Fruit fly (Drosophila melanogaster) whole organism, embryonic: ENCODE results near the gene Or7a.

Experiments used
- Atf6 ChIP-seq: fragments of 200-800 bp; sonication (Bioruptor generic); IDR thresholded peaks from 2 replicates; pipeline ENCODE4 v1.3.6; 2022; ENCODE audit warnings: missing biosample characterization, missing genetic modification characterization
- Bgb ChIP-seq: fragments of 200-800 bp; sonication (Bioruptor generic); IDR thresholded peaks from 2 replicates; pipeline ENCODE4 v1.3.6; 2022; ENCODE audit warnings: missing biosample characterization, missing genetic modification characterization; ENCODE audit not compliant: partially characterized antibody
- CG11504 ChIP-seq: fragments of 200-800 bp; sonication (Bioruptor generic); optimal IDR thresholded peaks from 3 replicates; lab custom pipeline; 2019; ENCODE audit warnings: missing biosample characterization, mild to moderate bottlenecking, missing genetic modification characterization, moderate library complexity
- CG1233 ChIP-seq: fragments of 200-800 bp; sonication (Bioruptor generic); optimal IDR thresholded peaks from 4 replicates; lab custom pipeline; 2018; ENCODE audit warnings: missing biosample characterization, mild to moderate bottlenecking, missing genetic modification characterization
- CG12391 ChIP-seq: fragments of 200-800 bp; sonication (Bioruptor generic); optimal IDR thresholded peaks from 3 replicates; lab custom pipeline; 2018; ENCODE audit warnings: missing biosample characterization, mild to moderate bottlenecking, missing genetic modification characterization, moderate library complexity
- CG12659 ChIP-seq: fragments of 200-800 bp; sonication (Bioruptor generic); optimal IDR thresholded peaks from 3 replicates; lab custom pipeline; 2017; ENCODE audit warnings: mild to moderate bottlenecking, missing biosample characterization, missing genetic modification reagents, missing genetic modification characterization
- CG12769 ChIP-seq: fragments of 200-800 bp; sonication (Bioruptor generic); optimal IDR thresholded peaks from 2 replicates; lab custom pipeline; 2019; ENCODE audit warnings: missing biosample characterization, mild to moderate bottlenecking, missing genetic modification characterization, moderate library complexity
- CG13123 ChIP-seq: fragments of 200-800 bp; sonication (Bioruptor generic); optimal IDR thresholded peaks from 2 replicates; lab custom pipeline; 2016; ENCODE audit warnings: missing biosample characterization, missing genetic modification characterization
- CG1832 ChIP-seq: fragments of 200-800 bp; sonication (Bioruptor generic); optimal IDR thresholded peaks from 2 replicates; lab custom pipeline; 2017; ENCODE audit warnings: missing biosample characterization, mild to moderate bottlenecking, missing genetic modification characterization, inconsistent platforms
- CG2116 ChIP-seq: fragments of 200-800 bp; sonication (Bioruptor generic); optimal IDR thresholded peaks from 3 replicates; lab custom pipeline; 2018; ENCODE audit warnings: missing biosample characterization, mild to moderate bottlenecking, missing genetic modification characterization
- CG30020 ChIP-seq: fragments of 200-800 bp; optimal IDR thresholded peaks from 2 replicates; lab custom pipeline; 2019; ENCODE audit warnings: missing biosample characterization, mild to moderate bottlenecking, missing genetic modification characterization, moderate library complexity
- CG31365 ChIP-seq: fragments of 200-800 bp; sonication (Bioruptor generic); optimal IDR thresholded peaks from 2 replicates; lab custom pipeline; 2018; ENCODE audit warnings: missing biosample characterization, mild to moderate bottlenecking, missing genetic modification characterization
- CG34376 ChIP-seq: fragments of 200-800 bp; sonication (Bioruptor generic); optimal IDR thresholded peaks from 2 replicates; lab custom pipeline; 2018; ENCODE audit warnings: missing biosample characterization, mild to moderate bottlenecking, missing genetic modification characterization
- CG34422 ChIP-seq: fragments of 200-800 bp; sonication (Bioruptor generic); IDR thresholded peaks from 3 replicates; pipeline ENCODE4 v1.3.6; 2022; ENCODE audit warnings: missing biosample characterization, missing genetic modification characterization
- CG3726 ChIP-seq: fragments of 200-800 bp; sonication (Bioruptor generic); IDR thresholded peaks from 3 replicates; pipeline ENCODE4, ENCODE4 v1.3.6; 2022; ENCODE audit warnings: missing biosample characterization, missing genetic modification characterization
- CG4820 ChIP-seq: fragments of 200-800 bp; sonication (Bioruptor generic); optimal IDR thresholded peaks from 3 replicates; lab custom pipeline; 2016; ENCODE audit warnings: missing biosample characterization, missing genetic modification characterization
- CG6813 ChIP-seq: fragments of 200-800 bp; sonication (Bioruptor generic); optimal IDR thresholded peaks from 2 replicates; lab custom pipeline; 2017; ENCODE audit warnings: missing biosample characterization, missing genetic modification characterization, mild to moderate bottlenecking, moderate library complexity, missing genetic modification reagents
- CG7556 ChIP-seq: fragments of 200-800 bp; sonication (Bioruptor generic); optimal IDR thresholded peaks from 2 replicates; lab custom pipeline; 2017; ENCODE audit warnings: missing biosample characterization, mild to moderate bottlenecking, missing genetic modification characterization
- CG9727 ChIP-seq: fragments of 200-800 bp; sonication (Bioruptor generic); optimal IDR thresholded peaks from 3 replicates; lab custom pipeline; 2017; ENCODE audit warnings: missing biosample characterization, mild to moderate bottlenecking, missing genetic modification characterization
- D ChIP-seq, 2 experiments: fragments of 200-800 bp in 1 of 2; fragments of >200 bp in 1 of 2; sonication (Bioruptor generic) in 1 of 2; optimal IDR thresholded peaks; 2 replicates in 1 of 2; 3 replicates in 1 of 2; lab custom pipeline; 2017; ENCODE audit warnings: mild to moderate bottlenecking in 1 of 2, missing biosample characterization in 1 of 2, missing genetic modification characterization in 1 of 2, missing genetic modification reagents in 1 of 2
- E2f2 ChIP-seq: fragments of 200-800 bp; sonication (Bioruptor generic); IDR thresholded peaks from 2 replicates; pipeline ENCODE4 v1.3.6; 2022; ENCODE audit warnings: missing biosample characterization, missing genetic modification characterization
- Fer2 ChIP-seq: fragments of 200-800 bp; sonication (Bioruptor generic); optimal IDR thresholded peaks from 2 replicates; lab custom pipeline; 2018; ENCODE audit warnings: missing biosample characterization, mild to moderate bottlenecking, missing genetic modification characterization, moderate library complexity
- Hmr ChIP-seq: fragments of 200-800 bp; sonication (Bioruptor generic); optimal IDR thresholded peaks from 3 replicates; lab custom pipeline; 2017; ENCODE audit warnings: mild to moderate bottlenecking, missing biosample characterization, missing genetic modification reagents, missing genetic modification characterization
- Mes4 ChIP-seq: fragments of 200-800 bp; sonication (Bioruptor generic); optimal IDR thresholded peaks from 2 replicates; lab custom pipeline; 2016; ENCODE audit warnings: missing biosample characterization, missing genetic modification characterization
- Mrtf ChIP-seq: fragments of 200-800 bp; sonication (Bioruptor generic); IDR thresholded peaks from 3 replicates; pipeline ENCODE4 v1.3.6; 2022; ENCODE audit warnings: missing biosample characterization, missing genetic modification characterization
- Nf-YA ChIP-seq: fragments of 200-800 bp; sonication (Bioruptor generic); IDR thresholded peaks from 2 replicates; pipeline ENCODE4 v1.3.6; 2022; ENCODE audit warnings: missing biosample characterization, missing genetic modification characterization
- Tbp ChIP-seq: fragments of >200 bp; optimal IDR thresholded peaks from 2 replicates; lab custom pipeline; 2018; ENCODE audit warnings: missing biosample characterization, missing genetic modification characterization
- bsh ChIP-seq, 2 experiments: fragments of 200-800 bp; sonication (Bioruptor generic); optimal IDR thresholded peaks; 2 replicates each; lab custom pipeline; 2017 to 2018; ENCODE audit warnings: mild to moderate bottlenecking in 2 of 2, missing biosample characterization in 2 of 2, missing genetic modification characterization in 2 of 2, moderate library complexity in 1 of 2
- cato ChIP-seq: fragments of 200-800 bp; sonication (Bioruptor generic); optimal IDR thresholded peaks from 2 replicates; lab custom pipeline; 2016; ENCODE audit warnings: missing biosample characterization, missing genetic modification characterization, borderline replicate concordance
- ci ChIP-seq: fragments of 200-800 bp; sonication (Bioruptor generic); IDR thresholded peaks from 3 replicates; pipeline ENCODE4 v1.3.6; 2022; ENCODE audit warnings: missing biosample characterization, missing genetic modification characterization
- dan ChIP-seq: fragments of 200-800 bp; sonication (Bioruptor generic); IDR thresholded peaks from 2 replicates; pipeline ENCODE4 v1.3.6; 2022; ENCODE audit warnings: missing biosample characterization, missing genetic modification characterization
- eve ChIP-seq, 2 experiments: fragments of >200 bp; optimal IDR thresholded peaks; 2 replicates each; lab custom pipeline; 2017; ENCODE audit warnings: missing biosample characterization in 2 of 2, missing genetic modification characterization in 2 of 2
- grau ChIP-seq: fragments of 200-800 bp; optimal IDR thresholded peaks from 3 replicates; lab custom pipeline; 2019; ENCODE audit warnings: missing biosample characterization, mild to moderate bottlenecking, missing genetic modification characterization, moderate library complexity
- hbn ChIP-seq: fragments of 200-800 bp; sonication (Bioruptor generic); IDR thresholded peaks from 2 replicates; pipeline ENCODE4 v1.3.6; 2022; ENCODE audit warnings: missing biosample characterization, missing genetic modification characterization; ENCODE audit not compliant: partially characterized antibody
- hkb ChIP-seq, 2 experiments: fragments of 200-800 bp in 1 of 2; fragments of >200 bp in 1 of 2; sonication (Bioruptor generic) in 1 of 2; IDR thresholded peaks in 1 of 2; optimal IDR thresholded peaks in 1 of 2; 2 replicates each; pipeline versions ENCODE4 v1.3.6 to Lab custom; 2017 to 2022; ENCODE audit warnings: missing biosample characterization in 1 of 2, missing genetic modification characterization in 1 of 2
- inv ChIP-seq: fragments of 200-800 bp; sonication (Bioruptor generic); IDR thresholded peaks from 2 replicates; pipeline ENCODE4 v1.3.6; 2022; ENCODE audit warnings: missing biosample characterization, missing genetic modification characterization; ENCODE audit not compliant: partially characterized antibody
- kah ChIP-seq: fragments of 200-800 bp; sonication (Bioruptor generic); optimal IDR thresholded peaks from 2 replicates; lab custom pipeline; 2018; ENCODE audit warnings: missing biosample characterization, mild to moderate bottlenecking, missing genetic modification characterization
- klu ChIP-seq: fragments of 200-800 bp; sonication (Bioruptor generic); IDR thresholded peaks from 2 replicates; pipeline ENCODE4 v1.3.6; 2022; ENCODE audit warnings: missing biosample characterization, missing genetic modification characterization
- knrl ChIP-seq: fragments of 200-800 bp; sonication (Bioruptor generic); IDR thresholded peaks from 3 replicates; pipeline ENCODE4 v1.3.6; 2022; ENCODE audit warnings: missing biosample characterization, missing genetic modification characterization; ENCODE audit not compliant: partially characterized antibody
- lola ChIP-seq, 3 experiments: fragments of >200 bp in 2 of 3; fragments of 200-800 bp in 1 of 3; sonication (Bioruptor generic) in 1 of 3; optimal IDR thresholded peaks; 2 replicates each; lab custom pipeline; 2017 to 2019; ENCODE audit warnings: missing biosample characterization in 3 of 3, missing genetic modification characterization in 3 of 3, mild to moderate bottlenecking in 1 of 3, moderate library complexity in 1 of 3
- pan ChIP-seq, 4 experiments: fragments of >200 bp in 3 of 4; fragments of 200-800 bp in 1 of 4; sonication (Bioruptor generic) in 1 of 4; optimal IDR thresholded peaks in 3 of 4; IDR thresholded peaks in 1 of 4; 2 replicates each; pipeline versions ENCODE4 v1.3.6 to Lab custom; 2017 to 2022; ENCODE audit warnings: missing biosample characterization in 2 of 4, missing genetic modification characterization in 2 of 4, mixed read lengths in 1 of 4
- pho ChIP-seq: fragments of 200-800 bp; sonication (Bioruptor generic); optimal IDR thresholded peaks from 2 replicates; lab custom pipeline; 2016; ENCODE audit warnings: missing biosample characterization, missing genetic modification characterization
- sob ChIP-seq: fragments of 200-800 bp; sonication (Bioruptor generic); IDR thresholded peaks from 2 replicates; pipeline ENCODE4 v1.3.6; 2022; ENCODE audit warnings: missing biosample characterization, missing genetic modification characterization
- sug ChIP-seq: fragments of 200-800 bp; optimal IDR thresholded peaks from 2 replicates; lab custom pipeline; 2019; ENCODE audit warnings: missing biosample characterization, mild to moderate bottlenecking, missing genetic modification characterization, moderate library complexity
- tll ChIP-seq, 2 experiments: fragments of 200-800 bp in 1 of 2; fragments of >200 bp in 1 of 2; sonication (Bioruptor generic) in 1 of 2; optimal IDR thresholded peaks; 2 replicates each; lab custom pipeline; 2017 to 2019; ENCODE audit warnings: missing biosample characterization in 2 of 2, missing genetic modification characterization in 2 of 2, mild to moderate bottlenecking in 1 of 2, moderate library complexity in 1 of 2
- tna ChIP-seq: fragments of 200-800 bp; sonication (Bioruptor generic); IDR thresholded peaks from 2 replicates; pipeline ENCODE4 v1.3.6; 2022; ENCODE audit warnings: missing biosample characterization, missing genetic modification characterization; ENCODE audit not compliant: partially characterized antibody
- ttk ChIP-seq: fragments of 200-800 bp; sonication (Bioruptor generic); IDR thresholded peaks from 2 replicates; pipeline ENCODE4 v2.1.2; 2022; ENCODE audit warnings: missing biosample characterization, missing genetic modification characterization

Gene Or7a

DNA sequence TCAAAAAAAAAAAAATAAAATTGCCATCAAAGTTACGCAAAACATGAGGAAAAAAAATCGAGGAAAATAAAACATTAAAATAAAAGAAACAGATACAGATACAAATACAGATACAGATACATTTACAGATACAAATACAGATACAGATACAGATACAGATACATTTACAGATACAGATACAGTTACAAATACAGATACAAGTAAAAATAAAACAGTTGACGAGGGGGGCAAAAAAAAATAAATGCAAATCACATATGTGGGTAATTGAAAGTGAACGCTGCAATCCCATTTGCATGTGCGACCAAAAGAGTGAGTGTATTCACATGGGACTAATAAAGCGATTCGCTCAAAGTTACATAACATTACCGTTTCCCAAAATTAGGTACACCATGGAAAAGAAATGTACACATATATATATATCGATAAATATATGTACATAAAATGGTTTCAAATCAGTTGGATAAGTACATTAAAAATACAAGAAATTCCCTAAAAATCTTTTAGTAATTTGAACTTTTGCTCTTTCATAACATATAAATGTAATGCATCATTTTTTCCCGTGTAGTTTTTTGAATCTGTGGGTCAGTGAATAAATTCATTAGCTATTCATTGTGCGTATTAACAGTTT lies 40.2 kb upstream of the Or7a start (continued):
- TF ChIP-seq ci (peak; percentile 53; the same call in 1 of the 3 replicates), CG4820 (GFP tag; lab: Kevin White, UChicago) (peak; percentile 23), klu (GFP tag; lab: Robert Waterston, UW) (no peak), eve (GFP tag; optimal IDR thresholded peaks at IDR 0.05; lab: Kevin White, UChicago) (no peak), CG12659 (GFP tag; lab: Kevin White, UChicago) (peak; percentile 26), hkb (optimal IDR thresholded peaks at IDR 0.05; lab: Kevin White, UChicago) (no peak), hkb (GFP tag; IDR thresholded peaks at IDR 0.05; lab: Robert Waterston, UW) (peak; percentile 67), Mrtf (no peak), CG31365 (tag; lab: Kevin White, UChicago) (no peak), D (optimal IDR thresholded peaks at IDR 0.05; lab: Kevin White, UChicago) (no peak), D (GFP tag; optimal IDR thresholded peaks at IDR 0.05; lab: Kevin White, UChicago) (no peak), sug (tag; lab: Kevin White, UChicago) (no peak), bsh (GFP tag; optimal IDR thresholded peaks at IDR 0.05; lab: Kevin White, UChicago) (peak in 1 of 2 experiments; percentile 46), cato (GFP tag; lab: Kevin White, UChicago) (no peak), Hmr (GFP tag; lab: Kevin White, UChicago) (no peak), CG9727 (GFP tag; lab: Kevin White, UChicago) (no peak), Nf-YA (GFP tag; lab: Robert Waterston, UW) (no peak), pan (optimal IDR thresholded peaks at IDR 0.05; lab: Kevin White, UChicago) (no peak), pan (GFP tag; optimal IDR thresholded peaks at IDR 0.05 in 1 of 2, IDR thresholded peaks at IDR 0.05 in 1 of 2) (peak in 1 of 2 experiments; percentile 62), CG7556 (GFP tag; lab: Kevin White, UChicago) (peak; percentile 32), grau (tag; lab: Kevin White, UChicago) (peak; percentile 42), CG34376 (no peak), CG1832 (GFP tag; lab: Kevin White, UChicago) (no peak), ttk (GFP tag; lab: Robert Waterston, UW) (peak; percentile 36), CG3726 (GFP tag; lab: Robert Waterston, UW) (no peak), CG6813 (GFP tag; lab: Kevin White, UChicago) (no peak), tll (GFP tag; optimal IDR thresholded peaks at IDR 0.05; lab: Kevin White, UChicago) (no peak), sob (GFP tag; lab: Robert Waterston, UW) (no peak), CG1233 (GFP tag; lab: Kevin White, UChicago) (no peak), CG12769 (tag; lab: Kevin White, UChicago) (peak; percentile 6), knrl (GFP tag; lab: Robert Waterston, UW) (no peak), Bgb (GFP tag; lab: Robert Waterston, UW) (no peak), CG11504 (tag; lab: Kevin White, UChicago) (peak; percentile 87), Tbp (no peak), pho (GFP tag; lab: Kevin White, UChicago) (no peak), tna (GFP tag; lab: Robert Waterston, UW) (no peak), Fer2 (tag; lab: Kevin White, UChicago) (no peak), E2f2 (GFP tag; lab: Robert Waterston, UW) (0 out of 2 replicates have a peak, but pooled peaks have one; percentile 20), inv (no peak), CG34422 (GFP tag; lab: Robert Waterston, UW) (no peak), CG2116 (GFP tag; lab: Kevin White, UChicago) (no peak), hbn (GFP tag; lab: Robert Waterston, UW) (no peak), Mes4 (GFP tag; lab: Kevin White, UChicago) (no peak), dan (GFP tag; lab: Robert Waterston, UW) (no peak), Atf6 (GFP tag; lab: Robert Waterston, UW) (peak; percentile 37; the same call in 1 of the 2 replicates), kah (no peak), lola (GFP tag; optimal IDR thresholded peaks at IDR 0.05; lab: Kevin White, UChicago) (no peak), CG12391 (tag; lab: Kevin White, UChicago) (peak; percentile 56), CG30020 (tag; lab: Kevin White, UChicago) (no peak), CG13123 (GFP tag; lab: Kevin White, UChicago) (no peak)
